Fruit fly (Drosophila melanogaster) Kc167 (cell line): Measurements from ENCODE around the gene mtrm.

Experiments
- Sin3A ChIP-seq: fragments of >200 bp; optimal IDR thresholded peaks from 2 replicates; lab custom pipeline; 2018; ENCODE audit warnings: missing external identifiers
- h ChIP-seq: fragments of >200 bp; optimal IDR thresholded peaks from 3 replicates; lab custom pipeline; 2018; ENCODE audit warnings: missing external identifiers
- psq ChIP-seq: fragments of >200 bp; optimal IDR thresholded peaks from 2 replicates; lab custom pipeline; 2017; ENCODE audit warnings: missing external identifiers

dm6 chr3L:8449800-8450690 is 37.2 kb downstream of the mtrm start, which contains the start of gene Gug:
- TF ChIP-seq Sin3A (lab: Kevin White, UChicago): no peak
- no peak for TF ChIP-seq h (lab: Kevin White, UChicago)
- TF ChIP-seq psq (lab: Kevin White, UChicago): no peak
